Fruit fly (Drosophila melanogaster) whole organism, adult: Measurements from ENCODE around the gene CG14627.

Source experiments
- CG11617 ChIP-seq: fragments of 200-800 bp; sonication (Bioruptor generic); optimal IDR thresholded peaks from 2 replicates; lab custom pipeline; 2017; ENCODE audit warnings: mild to moderate bottlenecking, missing biosample characterization, missing genetic modification reagents, missing genetic modification characterization
- CG12768 ChIP-seq: fragments of 200-800 bp; sonication (Bioruptor generic); optimal IDR thresholded peaks from 2 replicates; lab custom pipeline; 2017; ENCODE audit warnings: missing biosample characterization, missing genetic modification characterization, mild to moderate bottlenecking, moderate library complexity, missing genetic modification reagents
- CG14711 ChIP-seq: fragments of 200-800 bp; sonication (Bioruptor generic); optimal IDR thresholded peaks from 2 replicates; lab custom pipeline; 2018; ENCODE audit warnings: missing biosample characterization, mild to moderate bottlenecking, missing genetic modification characterization, moderate library complexity
- CG1620 ChIP-seq: fragments of 200-800 bp; sonication (Bioruptor generic); optimal IDR thresholded peaks from 2 replicates; lab custom pipeline; 2016; ENCODE audit warnings: missing biosample characterization, missing genetic modification characterization
- CG33017 ChIP-seq: fragments of 200-800 bp; sonication (Bioruptor generic); optimal IDR thresholded peaks from 2 replicates; lab custom pipeline; 2018; ENCODE audit warnings: missing biosample characterization, mild to moderate bottlenecking, missing genetic modification characterization, moderate library complexity
- CG5204 ChIP-seq: fragments of 200-800 bp; sonication (Bioruptor generic); optimal IDR thresholded peaks from 2 replicates; lab custom pipeline; 2016; ENCODE audit warnings: missing biosample characterization, missing genetic modification characterization
- CG7045 ChIP-seq: fragments of 200-800 bp; sonication (Bioruptor generic); optimal IDR thresholded peaks from 2 replicates; lab custom pipeline; 2017; ENCODE audit warnings: missing biosample characterization, mild to moderate bottlenecking, missing genetic modification characterization
- CG7101 ChIP-seq: fragments of 200-800 bp; sonication (Bioruptor generic); optimal IDR thresholded peaks from 2 replicates; lab custom pipeline; 2018; ENCODE audit warnings: missing biosample characterization, mild to moderate bottlenecking, missing genetic modification characterization, moderate library complexity
- Clk ChIP-seq: fragments of 200-800 bp; sonication (Bioruptor generic); optimal IDR thresholded peaks from 2 replicates; lab custom pipeline; 2017; ENCODE audit warnings: missing biosample characterization, missing genetic modification characterization
- Crg-1 ChIP-seq: fragments of 200-800 bp; sonication (Bioruptor generic); optimal IDR thresholded peaks from 2 replicates; lab custom pipeline; 2016; ENCODE audit warnings: missing biosample characterization, missing genetic modification characterization
- Hr96 ChIP-seq: fragments of 200-800 bp; sonication (Bioruptor generic); optimal IDR thresholded peaks from 2 replicates; lab custom pipeline; 2016; ENCODE audit warnings: missing biosample characterization, missing genetic modification characterization
- Mnt ChIP-seq: fragments of 200-800 bp; sonication (Bioruptor generic); optimal IDR thresholded peaks from 2 replicates; lab custom pipeline; 2016; ENCODE audit warnings: missing biosample characterization, mild to moderate bottlenecking, missing genetic modification characterization
- bab1 ChIP-seq: fragments of 200-800 bp; sonication (Bioruptor generic); optimal IDR thresholded peaks from 3 replicates; lab custom pipeline; 2019; ENCODE audit warnings: missing biosample characterization, mild to moderate bottlenecking, missing genetic modification characterization, moderate library complexity
- cic ChIP-seq: fragments of 200-800 bp; sonication (Bioruptor generic); optimal IDR thresholded peaks from 2 replicates; lab custom pipeline; 2017; ENCODE audit warnings: missing biosample characterization, mild to moderate bottlenecking, missing genetic modification characterization, moderate library complexity
- cnc ChIP-seq, 2 experiments: fragments of >200 bp; optimal IDR thresholded peaks; 2 replicates each; lab custom pipeline; 2017
- kay ChIP-seq: fragments of 200-800 bp; sonication (Bioruptor generic); peaks from one replicate; lab custom pipeline; 2016; ENCODE audit warnings: missing biosample characterization, missing genetic modification characterization, borderline replicate concordance
- ovo ChIP-seq: fragments of 200-800 bp; sonication (Bioruptor generic); optimal IDR thresholded peaks from 2 replicates; lab custom pipeline; 2016; ENCODE audit warnings: missing biosample characterization, missing genetic modification characterization
- pad ChIP-seq: fragments of 200-800 bp; sonication (Bioruptor generic); optimal IDR thresholded peaks from 3 replicates; lab custom pipeline; 2017; ENCODE audit warnings: missing biosample characterization, missing genetic modification characterization, mild to moderate bottlenecking, moderate library complexity, missing genetic modification reagents
- tj ChIP-seq: fragments of 200-800 bp; sonication (Bioruptor generic); optimal IDR thresholded peaks from 3 replicates; lab custom pipeline; 2017; ENCODE audit warnings: missing biosample characterization, mild to moderate bottlenecking, missing genetic modification characterization, moderate library complexity
- toe ChIP-seq: fragments of 200-800 bp; sonication (Bioruptor generic); optimal IDR thresholded peaks from 2 replicates; lab custom pipeline; 2016; ENCODE audit warnings: missing biosample characterization, missing genetic modification characterization

The CG14627 gene

dm6 chrX:1206437-1206836 is 25.0 kb downstream of the CG14627 start, which contains the start of gene CG14624:
Gene CG14624 (plus strand): TSS chrX:1206737.
- TF ChIP-seq tj (GFP tag; lab: Kevin White, UChicago) (peak; percentile 57), Mnt (GFP tag; lab: Kevin White, UChicago) (no peak)

dm6 chrX:1209251-1210020 is 28.0 kb downstream of the CG14627 start, which contains the start of gene CG11382:
Gene CG11382 (plus strand): TSS chrX:1209970.
- no peak for TF ChIP-seq toe (GFP tag; lab: Kevin White, UChicago)
- TF ChIP-seq CG11617 (GFP tag; lab: Kevin White, UChicago) = no peak
- no peak for TF ChIP-seq CG1620 (GFP tag; lab: Kevin White, UChicago)
- no peak for TF ChIP-seq Mnt (GFP tag; lab: Kevin White, UChicago)
- no peak for TF ChIP-seq kay (GFP tag; lab: Kevin White, UChicago)
- no peak for TF ChIP-seq CG12768
- TF ChIP-seq Crg-1 (GFP tag; lab: Kevin White, UChicago) = no peak
- no peak for TF ChIP-seq ovo (GFP tag; lab: Kevin White, UChicago)
- no peak for TF ChIP-seq cic (GFP tag; lab: Kevin White, UChicago)
- no peak for TF ChIP-seq CG33017 (tag; lab: Kevin White, UChicago)
- no peak for TF ChIP-seq cnc (optimal IDR thresholded peaks at IDR 0.05; lab: Kevin White, UChicago)
- TF ChIP-seq CG5204 = no peak
- TF ChIP-seq CG7101 (tag; lab: Kevin White, UChicago) = no peak
- no peak for TF ChIP-seq CG14711
- TF ChIP-seq bab1 (GFP tag; lab: Kevin White, UChicago) = no peak
- TF ChIP-seq CG7045 (GFP tag; lab: Kevin White, UChicago) = no peak
- no peak for TF ChIP-seq tj (GFP tag; lab: Kevin White, UChicago)

- TF ChIP-seq CG7045 (GFP tag; lab: Kevin White, UChicago) (no peak), cic (GFP tag; lab: Kevin White, UChicago) (peak; percentile 2), toe (GFP tag; lab: Kevin White, UChicago) (no peak), tj (GFP tag; lab: Kevin White, UChicago) (no peak), bab1 (GFP tag; lab: Kevin White, UChicago) (peak; percentile 40)
Measured at dm6 chrX:1215000-1215399, 33.6 kb downstream of the CG14627 start, which contains the start of gene CG11398. Gene CG11398 (minus strand): TSS chrX:1215156.

- TF ChIP-seq ovo (GFP tag; lab: Kevin White, UChicago) = no peak
- TF ChIP-seq Crg-1 (GFP tag; lab: Kevin White, UChicago) = no peak
- TF ChIP-seq CG1620 (GFP tag; lab: Kevin White, UChicago) = no peak
- no peak for TF ChIP-seq CG12768
- TF ChIP-seq CG7045 (GFP tag; lab: Kevin White, UChicago) = no peak
Measured at dm6 chrX:1216681-1217080, 35.3 kb downstream of the CG14627 start.

dm6 chrX:1225859-1226258 is 44.4 kb downstream of the CG14627 start:
- TF ChIP-seq CG33017 (tag; lab: Kevin White, UChicago) = no peak
- TF ChIP-seq Mnt (GFP tag; lab: Kevin White, UChicago) = no peak
- no peak for TF ChIP-seq CG14711
- TF ChIP-seq CG11617 (GFP tag; lab: Kevin White, UChicago) = no peak
- TF ChIP-seq Crg-1 (GFP tag; lab: Kevin White, UChicago) = no peak
- no peak for TF ChIP-seq CG7045 (GFP tag; lab: Kevin White, UChicago)
- TF ChIP-seq CG7101 (tag; lab: Kevin White, UChicago) = no peak
- no peak for TF ChIP-seq CG1620 (GFP tag; lab: Kevin White, UChicago)
- no peak for TF ChIP-seq cic (GFP tag; lab: Kevin White, UChicago)
- TF ChIP-seq Clk (GFP tag; lab: Kevin White, UChicago) = no peak
- no peak for TF ChIP-seq CG12768
- TF ChIP-seq Hr96 = no peak
- TF ChIP-seq bab1 (GFP tag; lab: Kevin White, UChicago) = no peak
- TF ChIP-seq kay (GFP tag; lab: Kevin White, UChicago) = no peak
- no peak for TF ChIP-seq pad (GFP tag; lab: Kevin White, UChicago)
- no peak for TF ChIP-seq ovo (GFP tag; lab: Kevin White, UChicago)
- no peak for TF ChIP-seq toe (GFP tag; lab: Kevin White, UChicago)
- no peak for TF ChIP-seq tj (GFP tag; lab: Kevin White, UChicago)

dm6 chrX:1229098-1229497 is 47.7 kb downstream of the CG14627 start:
- TF ChIP-seq kay (GFP tag; lab: Kevin White, UChicago) (no peak), ovo (GFP tag; lab: Kevin White, UChicago) (no peak), Crg-1 (GFP tag; lab: Kevin White, UChicago) (no peak), pad (GFP tag; lab: Kevin White, UChicago) (no peak), Hr96 (no peak), tj (GFP tag; lab: Kevin White, UChicago) (no peak), CG12768 (no peak), CG5204 (no peak), CG14711 (no peak), CG33017 (tag; lab: Kevin White, UChicago) (no peak), CG1620 (GFP tag; lab: Kevin White, UChicago) (no peak), CG7045 (GFP tag; lab: Kevin White, UChicago) (no peak), CG7101 (tag; lab: Kevin White, UChicago) (no peak), Clk (GFP tag; lab: Kevin White, UChicago) (no peak)
